Fruit fly (Drosophila melanogaster): ENCODE data around the gene CG10516.

Gene CG10516

DNA sequence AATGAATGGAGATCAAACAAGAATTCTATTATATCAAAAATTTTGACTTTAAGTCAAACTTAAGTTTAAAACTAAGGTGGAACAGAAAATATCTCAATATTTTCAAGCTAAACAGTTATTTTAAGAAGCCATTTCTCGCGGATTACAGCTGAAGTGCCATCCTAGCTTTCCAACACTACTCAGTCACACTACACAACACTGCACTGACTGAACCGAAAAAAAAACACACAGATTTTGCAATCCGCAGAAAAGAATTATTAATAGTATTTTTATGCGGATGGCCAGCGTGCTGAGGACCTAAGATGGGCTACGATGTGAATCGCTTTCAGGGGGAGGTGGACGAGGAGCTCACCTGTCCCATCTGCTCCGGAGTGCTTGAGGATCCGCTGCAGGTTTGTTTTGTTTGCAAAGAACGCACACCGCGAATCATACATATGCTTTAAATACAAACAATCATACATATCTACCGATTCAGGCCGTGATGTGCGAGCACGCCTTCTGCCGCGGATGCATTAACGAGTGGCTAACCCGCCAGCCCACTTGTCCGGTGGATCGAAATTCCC, 11.5 kb upstream of the CG10516 start, which contains the start of gene elgi (continued):
- TF ChIP-seq az2 (GFP tag; optimal IDR thresholded peaks at IDR 0.05) (peak; percentile 36), CG13775 (GFP tag; optimal IDR thresholded peaks at IDR 0.05) (peak; percentile 23), usp (GFP tag; optimal IDR thresholded peaks at IDR 0.05) (no peak)

dm6 chr3L:15958612-15959315, 9.2 kb upstream of the CG10516 start, which contains the start of gene CG17032:
Gene CG17032, plus strand, starts transcription at chr3L:15958843.
- no peak for TF ChIP-seq CG6813 (GFP tag; optimal IDR thresholded peaks at IDR 0.05)
- TF ChIP-seq MBD-R2 (GFP tag; IDR thresholded peaks at IDR 0.05), result no peak
- peak; percentile 28; the same call in 1 of the 2 replicates for TF ChIP-seq CG13287 (GFP tag; IDR thresholded peaks at IDR 0.05; ENCODE audit: partially characterized antibody)
- no peak for TF ChIP-seq CG17385 (GFP tag; optimal IDR thresholded peaks at IDR 0.05)
- TF ChIP-seq CG10543 (GFP tag; optimal IDR thresholded peaks at IDR 0.05), result peak; percentile 82
- TF ChIP-seq chif (GFP tag; optimal IDR thresholded peaks at IDR 0.05), result no peak
- TF ChIP-seq lmd (GFP tag; IDR thresholded peaks at IDR 0.05), result no peak
- no peak for TF ChIP-seq dpn (GFP tag; optimal IDR thresholded peaks at IDR 0.05)
- no peak for TF ChIP-seq Tbp (GFP tag; optimal IDR thresholded peaks at IDR 0.05)
- TF ChIP-seq mirr (GFP tag; optimal IDR thresholded peaks at IDR 0.05), result peak; percentile 38
- TF ChIP-seq Atf3 (GFP tag; optimal IDR thresholded peaks at IDR 0.05), result no peak
- TF ChIP-seq Vsx1 (GFP tag; optimal IDR thresholded peaks at IDR 0.05), result no peak
- no peak for TF ChIP-seq insv (GFP tag; optimal IDR thresholded peaks at IDR 0.05)
- peak; percentile 62 for TF ChIP-seq Med (GFP tag)
- TF ChIP-seq CG8388 (GFP tag; optimal IDR thresholded peaks at IDR 0.05), result no peak
- no peak for TF ChIP-seq Meics (GFP tag; optimal IDR thresholded peaks at IDR 0.05)
- no peak for TF ChIP-seq CG14710 (tag; optimal IDR thresholded peaks at IDR 0.05)
- TF ChIP-seq hkb (optimal IDR thresholded peaks at IDR 0.05), result no peak
- no peak for TF ChIP-seq hkb (GFP tag; IDR thresholded peaks at IDR 0.05)
- no peak for TF ChIP-seq Lim3 (GFP tag; IDR thresholded peaks at IDR 0.05)
- no peak for TF ChIP-seq CG10979 (tag; optimal IDR thresholded peaks at IDR 0.05)
- no peak for TF ChIP-seq jigr1 (GFP tag; IDR thresholded peaks at IDR 0.05)
- TF ChIP-seq dmrt11E (tag; optimal IDR thresholded peaks at IDR 0.05), result no peak
- TF ChIP-seq CG10209 (GFP tag; optimal IDR thresholded peaks at IDR 0.05), result no peak
- no peak for TF ChIP-seq Hand (GFP tag; optimal IDR thresholded peaks at IDR 0.05)
- 0 out of 3 replicates have a peak, but pooled peaks have one; percentile 6 for TF ChIP-seq so (GFP tag; IDR thresholded peaks at IDR 0.05)
- TF ChIP-seq dmrt99B (tag; optimal IDR thresholded peaks at IDR 0.05), result no peak
- TF ChIP-seq CG13894 (tag; optimal IDR thresholded peaks at IDR 0.05), result peak; percentile 90
- peak; percentile 15 for TF ChIP-seq caup (GFP tag; optimal IDR thresholded peaks at IDR 0.05; ENCODE audit: severe bottlenecking)
- no peak for TF ChIP-seq HLH4C (GFP tag; IDR thresholded peaks at IDR 0.05; ENCODE audit: partially characterized antibody)
- no peak for TF ChIP-seq CG8290 (GFP tag; optimal IDR thresholded peaks at IDR 0.05)
- no peak for TF ChIP-seq CG8290 (tag; optimal IDR thresholded peaks at IDR 0.05)
- no peak for TF ChIP-seq ewg (GFP tag; optimal IDR thresholded peaks at IDR 0.05)
- no peak for TF ChIP-seq HLH3B (GFP tag; IDR thresholded peaks at IDR 0.05)
- peak; percentile 26; the same call in 1 of the 2 replicates for TF ChIP-seq E2f1 (GFP tag; IDR thresholded peaks at IDR 0.05)
- TF ChIP-seq shn (GFP tag; optimal IDR thresholded peaks at IDR 0.05), result no peak
- no peak for TF ChIP-seq CG15073 (GFP tag; optimal IDR thresholded peaks at IDR 0.05)
- TF ChIP-seq CG6791 (GFP tag; IDR thresholded peaks at IDR 0.05; ENCODE audit: partially characterized antibody), result peak; percentile 24; the same call in 1 of the 3 replicates
- TF ChIP-seq Ssrp (tag; optimal IDR thresholded peaks at IDR 0.05), result no peak
- TF ChIP-seq CG12219 (GFP tag; optimal IDR thresholded peaks at IDR 0.05), result no peak
- TF ChIP-seq Ets65A (GFP tag), result no peak
- no peak for TF ChIP-seq lov (optimal IDR thresholded peaks at IDR 0.05)
- TF ChIP-seq lov (GFP tag; IDR thresholded peaks at IDR 0.05), result no peak
- no peak for TF ChIP-seq lola (GFP tag; optimal IDR thresholded peaks at IDR 0.05)

All from whole organism, embryonic.